Fruit fly (Drosophila melanogaster) whole organism, adult: ENCODE data around the gene Klp3A.

Experiments used
- CG11617 ChIP-seq: fragments of 200-800 bp; sonication (Bioruptor generic); optimal IDR thresholded peaks from 2 replicates; lab custom pipeline; 2017; ENCODE audit warnings: mild to moderate bottlenecking, missing biosample characterization, missing genetic modification reagents, missing genetic modification characterization
- CG12768 ChIP-seq: fragments of 200-800 bp; sonication (Bioruptor generic); optimal IDR thresholded peaks from 2 replicates; lab custom pipeline; 2017; ENCODE audit warnings: missing biosample characterization, missing genetic modification characterization, mild to moderate bottlenecking, moderate library complexity, missing genetic modification reagents
- CG14711 ChIP-seq: fragments of 200-800 bp; sonication (Bioruptor generic); optimal IDR thresholded peaks from 2 replicates; lab custom pipeline; 2018; ENCODE audit warnings: missing biosample characterization, mild to moderate bottlenecking, missing genetic modification characterization, moderate library complexity
- CG5204 ChIP-seq: fragments of 200-800 bp; sonication (Bioruptor generic); optimal IDR thresholded peaks from 2 replicates; lab custom pipeline; 2016; ENCODE audit warnings: missing biosample characterization, missing genetic modification characterization
- Clk ChIP-seq: fragments of 200-800 bp; sonication (Bioruptor generic); optimal IDR thresholded peaks from 2 replicates; lab custom pipeline; 2017; ENCODE audit warnings: missing biosample characterization, missing genetic modification characterization
- Crg-1 ChIP-seq: fragments of 200-800 bp; sonication (Bioruptor generic); optimal IDR thresholded peaks from 2 replicates; lab custom pipeline; 2016; ENCODE audit warnings: missing biosample characterization, missing genetic modification characterization
- Mnt ChIP-seq: fragments of 200-800 bp; sonication (Bioruptor generic); optimal IDR thresholded peaks from 2 replicates; lab custom pipeline; 2016; ENCODE audit warnings: missing biosample characterization, mild to moderate bottlenecking, missing genetic modification characterization
- cic ChIP-seq: fragments of 200-800 bp; sonication (Bioruptor generic); optimal IDR thresholded peaks from 2 replicates; lab custom pipeline; 2017; ENCODE audit warnings: missing biosample characterization, mild to moderate bottlenecking, missing genetic modification characterization, moderate library complexity
- kay ChIP-seq: fragments of 200-800 bp; sonication (Bioruptor generic); peaks from one replicate; lab custom pipeline; 2016; ENCODE audit warnings: missing biosample characterization, missing genetic modification characterization, borderline replicate concordance
- ovo ChIP-seq: fragments of 200-800 bp; sonication (Bioruptor generic); optimal IDR thresholded peaks from 2 replicates; lab custom pipeline; 2016; ENCODE audit warnings: missing biosample characterization, missing genetic modification characterization
- pad ChIP-seq: fragments of 200-800 bp; sonication (Bioruptor generic); optimal IDR thresholded peaks from 3 replicates; lab custom pipeline; 2017; ENCODE audit warnings: missing biosample characterization, missing genetic modification characterization, mild to moderate bottlenecking, moderate library complexity, missing genetic modification reagents
- tj ChIP-seq: fragments of 200-800 bp; sonication (Bioruptor generic); optimal IDR thresholded peaks from 3 replicates; lab custom pipeline; 2017; ENCODE audit warnings: missing biosample characterization, mild to moderate bottlenecking, missing genetic modification characterization, moderate library complexity
- toe ChIP-seq: fragments of 200-800 bp; sonication (Bioruptor generic); optimal IDR thresholded peaks from 2 replicates; lab custom pipeline; 2016; ENCODE audit warnings: missing biosample characterization, missing genetic modification characterization

DNA sequence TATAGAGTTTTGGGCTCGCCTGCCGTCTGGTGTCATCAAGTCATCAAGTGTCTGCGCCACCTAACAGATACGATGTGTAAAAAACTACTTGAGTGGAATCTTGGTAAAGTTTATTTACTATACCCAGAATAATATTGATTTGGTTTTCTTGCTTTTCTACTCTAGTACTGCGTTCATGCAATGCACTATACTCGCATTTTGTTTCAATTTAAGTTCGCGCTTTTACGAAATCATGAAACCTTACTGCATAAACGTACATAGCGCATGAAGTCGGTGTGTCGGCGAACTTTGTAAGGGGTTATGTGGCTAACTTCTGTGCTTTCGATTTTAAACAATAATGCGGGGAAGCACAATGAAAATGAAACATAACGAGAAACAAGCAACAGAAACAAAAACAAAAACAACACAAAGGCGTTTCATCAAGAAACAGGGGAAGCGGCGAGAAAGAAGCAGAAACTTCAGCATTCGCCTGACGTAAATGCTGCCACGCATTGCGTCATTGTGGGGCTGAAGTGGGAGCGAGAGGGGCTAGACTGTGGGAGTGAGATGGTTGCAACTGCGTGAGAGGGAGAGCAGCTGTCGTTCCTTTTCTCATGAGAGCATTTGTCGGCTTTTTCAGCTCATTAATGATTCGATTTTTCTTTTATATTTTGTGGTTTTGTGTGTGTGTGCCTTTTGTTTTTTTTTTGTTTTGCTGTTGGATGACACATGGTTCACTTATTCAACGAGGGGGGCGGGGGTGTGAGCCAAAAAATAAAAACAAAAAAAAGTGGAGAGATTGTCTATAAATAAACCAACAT, 48.5 kb upstream of the Klp3A start:
- TF ChIP-seq CG12768 (GFP tag; lab: Kevin White, UChicago) (no peak), kay (GFP tag; lab: Kevin White, UChicago) (peak; percentile 74), CG14711 (no peak), toe (no peak), CG11617 (no peak), cic (GFP tag; lab: Kevin White, UChicago) (peak; percentile 12), CG5204 (GFP tag; lab: Kevin White, UChicago) (no peak), pad (GFP tag; lab: Kevin White, UChicago) (no peak), Mnt (GFP tag; lab: Kevin White, UChicago) (no peak), tj (no peak), Crg-1 (GFP tag; lab: Kevin White, UChicago) (no peak), ovo (GFP tag; lab: Kevin White, UChicago) (no peak), Clk (GFP tag; lab: Kevin White, UChicago) (no peak)
